Worm (Caenorhabditis elegans) whole organism, late embryonic: ENCODE data around the gene F44G4.7.

ENCODE experiments used
- C38D4.7 ChIP-seq: fragments of 200-800 bp; sonication (Bioruptor generic); optimal IDR thresholded peaks from 2 replicates; lab custom pipeline; 2018; ENCODE audit warnings: mild to moderate bottlenecking, missing genetic modification characterization, moderate library complexity, missing compliant biosample characterization
- Y22D7AL.16 ChIP-seq: sonication (generic microtip); optimal IDR thresholded peaks from 2 replicates; lab custom pipeline; 2016; ENCODE audit warnings: missing genetic modification characterization, missing compliant biosample characterization
- ama-1 ChIP-seq: fragments of 150-350 bp; optimal IDR thresholded peaks from 2 replicates; lab custom pipeline; 2014
- ceh-6 ChIP-seq: fragments of 200-800 bp; sonication (Bioruptor generic); optimal IDR thresholded peaks from 2 replicates; lab custom pipeline; 2018; ENCODE audit warnings: mild to moderate bottlenecking, missing genetic modification characterization, missing compliant biosample characterization
- dve-1 ChIP-seq: sonication (generic microtip); optimal IDR thresholded peaks from 2 replicates; lab custom pipeline; 2017; ENCODE audit warnings: antibody characterized with exemption, mild to moderate bottlenecking, missing genetic modification characterization, missing compliant biosample characterization
- eyg-1 ChIP-seq: sonication (generic microtip); optimal IDR thresholded peaks from 2 replicates; lab custom pipeline; 2016; ENCODE audit warnings: missing genotype, missing genetic modification characterization, missing compliant biosample characterization
- lin-11 ChIP-seq: fragments of 200-800 bp; sonication (Bioruptor generic); optimal IDR thresholded peaks from 2 replicates; lab custom pipeline; 2018; ENCODE audit warnings: mild to moderate bottlenecking, missing genetic modification characterization, missing compliant biosample characterization
- nhr-11 ChIP-seq: fragments of 150-350 bp; optimal IDR thresholded peaks from 2 replicates; lab custom pipeline; 2014; ENCODE audit warnings: missing biosample characterization, missing genetic modification characterization
- pag-3 ChIP-seq: sonication (generic microtip); optimal IDR thresholded peaks from 2 replicates; lab custom pipeline; 2016; ENCODE audit warnings: missing compliant biosample characterization, missing genetic modification characterization, borderline replicate concordance
- pros-1 ChIP-seq: fragments of 150-350 bp; optimal IDR thresholded peaks from 2 replicates; lab custom pipeline; 2014; ENCODE audit warnings: missing biosample characterization, missing genetic modification reagents, missing genetic modification characterization
- sox-4 ChIP-seq: sonication (generic microtip); optimal IDR thresholded peaks from 2 replicates; lab custom pipeline; 2017; ENCODE audit warnings: mild to moderate bottlenecking, missing genetic modification characterization, inconsistent platforms, missing compliant biosample characterization
- unc-86 ChIP-seq: sonication (generic microtip); optimal IDR thresholded peaks from 2 replicates; lab custom pipeline; 2016; ENCODE audit warnings: missing genetic modification characterization, missing compliant biosample characterization

DNA sequence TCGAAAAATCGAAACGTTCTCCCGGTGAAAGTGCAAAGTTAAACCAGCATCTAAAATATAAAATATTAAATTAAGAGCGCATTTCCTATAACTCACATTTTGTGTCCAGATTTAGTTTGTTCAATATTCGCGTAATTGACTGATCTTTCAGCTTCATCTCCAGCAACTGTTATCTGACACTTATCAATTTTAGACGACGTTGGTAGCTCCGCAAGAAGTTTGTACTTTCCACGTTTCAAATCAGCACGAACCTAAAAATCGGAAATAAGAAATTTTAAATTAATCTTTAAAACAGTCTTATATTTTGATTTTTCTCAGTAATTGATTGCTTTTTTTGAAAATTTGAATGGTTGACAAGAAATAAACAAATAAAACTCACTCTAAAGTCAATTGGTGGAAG lies 12.7 kb upstream of the F44G4.7 start:
- TF ChIP-seq dve-1 (tag; lab: Kevin White, UChicago) (no peak), eyg-1 (tag; lab: Kevin White, UChicago) (no peak), ceh-6 (GFP tag; lab: Kevin White, UChicago) (no peak), pros-1 (tag; lab: Kevin White, UChicago) (no peak), lin-11 (no peak), ama-1 (lab: Kevin White, UChicago) (no peak), Y22D7AL.16 (no peak), C38D4.7 (GFP tag; lab: Kevin White, UChicago) (no peak), sox-4 (tag; lab: Kevin White, UChicago) (no peak), nhr-11 (no peak), unc-86 (tag; lab: Kevin White, UChicago) (no peak), pag-3 (tag; lab: Kevin White, UChicago) (no peak)
